Fruit fly (Drosophila melanogaster) whole organism, embryonic: ENCODE data around the gene CG7512.
A peak's percentile ranks its signal among the peaks of the same experiment; 100 is the strongest.

ENCODE experiments used
- Abd-B ChIP-seq: fragments of 200-800 bp; sonication (Bioruptor generic); optimal IDR thresholded peaks from 2 replicates; lab custom pipeline; 2018; ENCODE audit warnings: missing biosample characterization, mild to moderate bottlenecking, missing genetic modification characterization, moderate library complexity
- Ada2b ChIP-seq: fragments of 200-800 bp; sonication (Bioruptor generic); IDR thresholded peaks from 2 replicates; pipeline ENCODE4 v1.3.6; 2022; ENCODE audit warnings: missing biosample characterization, missing genetic modification characterization
- Aef1 ChIP-seq: fragments of 200-800 bp; sonication (Bioruptor generic); IDR thresholded peaks from 3 replicates; pipeline ENCODE4 v1.3.6; 2022; ENCODE audit warnings: missing biosample characterization, missing genetic modification characterization
- B-H1 ChIP-seq: fragments of 200-800 bp; sonication (Bioruptor generic); IDR thresholded peaks from 3 replicates; pipeline ENCODE4 v1.3.6; 2022; ENCODE audit warnings: missing biosample characterization, missing genetic modification characterization
- CG11093 ChIP-seq: fragments of 200-800 bp; sonication (Bioruptor generic); IDR thresholded peaks from 3 replicates; pipeline ENCODE4 v1.3.6; 2022; ENCODE audit warnings: missing biosample characterization, missing genetic modification characterization
- CG11247 ChIP-seq: fragments of 200-800 bp; sonication (Bioruptor generic); IDR thresholded peaks from 2 replicates; pipeline ENCODE4 v1.3.6; 2022; ENCODE audit warnings: missing biosample characterization, missing genetic modification characterization
- CG12236 ChIP-seq: fragments of 200-800 bp; sonication (Bioruptor generic); optimal IDR thresholded peaks from 2 replicates; lab custom pipeline; 2016; ENCODE audit warnings: missing biosample characterization, missing genetic modification characterization
- CG12299 ChIP-seq: fragments of 200-800 bp; sonication (Bioruptor generic); optimal IDR thresholded peaks from 2 replicates; lab custom pipeline; 2018; ENCODE audit warnings: missing biosample characterization, mild to moderate bottlenecking, missing genetic modification characterization
- CG1233 ChIP-seq: fragments of 200-800 bp; sonication (Bioruptor generic); optimal IDR thresholded peaks from 4 replicates; lab custom pipeline; 2018; ENCODE audit warnings: missing biosample characterization, mild to moderate bottlenecking, missing genetic modification characterization
- CG12391 ChIP-seq: fragments of 200-800 bp; sonication (Bioruptor generic); optimal IDR thresholded peaks from 3 replicates; lab custom pipeline; 2018; ENCODE audit warnings: missing biosample characterization, mild to moderate bottlenecking, missing genetic modification characterization, moderate library complexity
- CG12942 ChIP-seq: fragments of 200-800 bp; sonication (Bioruptor generic); optimal IDR thresholded peaks from 3 replicates; lab custom pipeline; 2016; ENCODE audit warnings: missing biosample characterization, missing genetic modification characterization
- CG1603 ChIP-seq: fragments of 200-800 bp; sonication (Bioruptor generic); optimal IDR thresholded peaks from 2 replicates; lab custom pipeline; 2019; ENCODE audit warnings: missing biosample characterization, mild to moderate bottlenecking, missing genetic modification characterization, moderate library complexity
- CG17612 ChIP-seq: fragments of 200-800 bp; sonication (Bioruptor generic); IDR thresholded peaks from 2 replicates; pipeline ENCODE4 v1.3.6; 2022; ENCODE audit warnings: missing biosample characterization, missing genetic modification characterization
- CG33213 ChIP-seq: fragments of 200-800 bp; sonication (Bioruptor generic); optimal IDR thresholded peaks from 3 replicates; lab custom pipeline; 2016; ENCODE audit warnings: missing biosample characterization, missing genetic modification characterization
- CG33557 ChIP-seq: fragments of 200-800 bp; sonication (Bioruptor generic); optimal IDR thresholded peaks from 2 replicates; lab custom pipeline; 2019; ENCODE audit warnings: missing biosample characterization, mild to moderate bottlenecking, missing genetic modification characterization, moderate library complexity
- CG3726 ChIP-seq: fragments of 200-800 bp; sonication (Bioruptor generic); IDR thresholded peaks from 3 replicates; pipeline ENCODE4, ENCODE4 v1.3.6; 2022; ENCODE audit warnings: missing biosample characterization, missing genetic modification characterization
- CG5245 ChIP-seq: fragments of 200-800 bp; sonication (Bioruptor generic); optimal IDR thresholded peaks from 3 replicates; lab custom pipeline; 2016; ENCODE audit warnings: missing biosample characterization, missing genetic modification characterization
- CG9932 ChIP-seq: fragments of 200-800 bp; sonication (Bioruptor generic); IDR thresholded peaks from 2 replicates; pipeline ENCODE4 v1.3.6; 2022; ENCODE audit warnings: missing biosample characterization, missing genetic modification characterization
- CHES-1-like ChIP-seq: fragments of 200-800 bp; sonication (Bioruptor generic); optimal IDR thresholded peaks from 2 replicates; lab custom pipeline; 2016; ENCODE audit warnings: missing biosample characterization, missing genetic modification characterization
- CkIIα-i1 ChIP-seq: fragments of 200-800 bp; sonication (Bioruptor generic); IDR thresholded peaks from 2 replicates; pipeline ENCODE4 v1.3.6; 2022; ENCODE audit warnings: missing biosample characterization, missing genetic modification characterization
- D19A ChIP-seq: fragments of 200-800 bp; optimal IDR thresholded peaks from 3 replicates; lab custom pipeline; 2019; ENCODE audit warnings: missing biosample characterization, mild to moderate bottlenecking, missing genetic modification characterization, moderate library complexity
- D19B ChIP-seq: fragments of 200-800 bp; sonication (Bioruptor generic); optimal IDR thresholded peaks from 2 replicates; lab custom pipeline; 2017; ENCODE audit warnings: missing biosample characterization, mild to moderate bottlenecking, missing genetic modification characterization
- Elba2 ChIP-seq: fragments of 200-800 bp; sonication (Bioruptor generic); optimal IDR thresholded peaks from 3 replicates; lab custom pipeline; 2016; ENCODE audit warnings: missing biosample characterization, missing genetic modification characterization
- Fer2 ChIP-seq: fragments of 200-800 bp; sonication (Bioruptor generic); optimal IDR thresholded peaks from 2 replicates; lab custom pipeline; 2018; ENCODE audit warnings: missing biosample characterization, mild to moderate bottlenecking, missing genetic modification characterization, moderate library complexity
- HLHmδ ChIP-seq: fragments of 200-800 bp; sonication (Bioruptor generic); optimal IDR thresholded peaks from 2 replicates; lab custom pipeline; 2018; ENCODE audit warnings: missing biosample characterization, mild to moderate bottlenecking, missing genetic modification characterization, moderate library complexity
- Hr78 ChIP-seq, 2 experiments: fragments of 200-800 bp in 1 of 2; fragments of >200 bp in 1 of 2; sonication (Bioruptor generic) in 1 of 2; optimal IDR thresholded peaks; 2 replicates each; lab custom pipeline; 2017 to 2019; ENCODE audit warnings: missing biosample characterization in 2 of 2, missing genetic modification characterization in 2 of 2, mild to moderate bottlenecking in 1 of 2, moderate library complexity in 1 of 2
- Lhr ChIP-seq: fragments of 200-800 bp; sonication (Bioruptor generic); optimal IDR thresholded peaks from 3 replicates; lab custom pipeline; 2017; ENCODE audit warnings: mild to moderate bottlenecking, missing biosample characterization, missing genetic modification reagents, missing genetic modification characterization
- NC2β ChIP-seq: fragments of 200-800 bp; sonication (Bioruptor generic); optimal IDR thresholded peaks from 2 replicates; lab custom pipeline; 2016; ENCODE audit warnings: missing biosample characterization, missing genetic modification characterization
- Nf-YA ChIP-seq: fragments of 200-800 bp; sonication (Bioruptor generic); IDR thresholded peaks from 2 replicates; pipeline ENCODE4 v1.3.6; 2022; ENCODE audit warnings: missing biosample characterization, missing genetic modification characterization
- Oli ChIP-seq: fragments of 200-800 bp; sonication (Bioruptor generic); optimal IDR thresholded peaks from 2 replicates; lab custom pipeline; 2018; ENCODE audit warnings: missing biosample characterization, mild to moderate bottlenecking, missing genetic modification characterization, moderate library complexity
- Optix ChIP-seq: fragments of 200-800 bp; sonication (Bioruptor generic); IDR thresholded peaks from 3 replicates; pipeline ENCODE4 v1.3.6; 2022; ENCODE audit warnings: missing biosample characterization, missing genetic modification characterization
- Sry-δ ChIP-seq: fragments of 200-800 bp; sonication (Bioruptor generic); optimal IDR thresholded peaks from 2 replicates; lab custom pipeline; 2016; ENCODE audit warnings: missing biosample characterization, missing genetic modification characterization
- Usf ChIP-seq: fragments of 200-800 bp; sonication (Bioruptor generic); optimal IDR thresholded peaks from 2 replicates; lab custom pipeline; 2017; ENCODE audit warnings: missing genotype, missing biosample characterization, missing genetic modification characterization
- ac ChIP-seq: fragments of 200-800 bp; sonication (Bioruptor generic); optimal IDR thresholded peaks from 3 replicates; lab custom pipeline; 2017; ENCODE audit warnings: missing biosample characterization, mild to moderate bottlenecking, missing genetic modification characterization
- ato ChIP-seq: fragments of 200-800 bp; sonication (Bioruptor generic); IDR thresholded peaks from 2 replicates; pipeline ENCODE4 v1.3.6; 2022; ENCODE audit warnings: missing biosample characterization, missing genetic modification characterization; ENCODE audit not compliant: partially characterized antibody
- fd3F ChIP-seq: fragments of 200-800 bp; sonication (Bioruptor generic); optimal IDR thresholded peaks from 2 replicates; lab custom pipeline; 2018; ENCODE audit warnings: missing biosample characterization, mild to moderate bottlenecking, missing genetic modification characterization, moderate library complexity
- grau ChIP-seq: fragments of 200-800 bp; optimal IDR thresholded peaks from 3 replicates; lab custom pipeline; 2019; ENCODE audit warnings: missing biosample characterization, mild to moderate bottlenecking, missing genetic modification characterization, moderate library complexity
- insv ChIP-seq, 2 experiments: fragments of 200-800 bp; sonication (Bioruptor generic); optimal IDR thresholded peaks; 3 replicates each; lab custom pipeline; 2016 to 2018; ENCODE audit warnings: missing biosample characterization in 2 of 2, missing genetic modification characterization in 2 of 2
- inv ChIP-seq: fragments of 200-800 bp; sonication (Bioruptor generic); IDR thresholded peaks from 2 replicates; pipeline ENCODE4 v1.3.6; 2022; ENCODE audit warnings: missing biosample characterization, missing genetic modification characterization; ENCODE audit not compliant: partially characterized antibody
- lab ChIP-seq: fragments of 200-800 bp; sonication (Bioruptor generic); optimal IDR thresholded peaks from 3 replicates; lab custom pipeline; 2017; ENCODE audit warnings: missing biosample characterization, missing genetic modification characterization, mild to moderate bottlenecking, moderate library complexity, missing genetic modification reagents
- odd ChIP-seq: fragments of 200-800 bp; sonication (Bioruptor generic); optimal IDR thresholded peaks from 2 replicates; lab custom pipeline; 2017; ENCODE audit warnings: missing biosample characterization, mild to moderate bottlenecking, missing genetic modification characterization
- pum ChIP-seq: fragments of 200-800 bp; sonication (Bioruptor generic); optimal IDR thresholded peaks from 2 replicates; lab custom pipeline; 2016; ENCODE audit warnings: missing biosample characterization, missing genetic modification characterization
- pzg ChIP-seq: fragments of 200-800 bp; sonication (Bioruptor generic); optimal IDR thresholded peaks from 3 replicates; lab custom pipeline; 2018; ENCODE audit warnings: missing biosample characterization, mild to moderate bottlenecking, missing genetic modification characterization, moderate library complexity
- sima ChIP-seq: fragments of 200-800 bp; sonication (Bioruptor generic); optimal IDR thresholded peaks from 2 replicates; lab custom pipeline; 2016; ENCODE audit warnings: missing biosample characterization, missing genetic modification characterization
- slp2 ChIP-seq: fragments of 200-800 bp; sonication (Bioruptor generic); optimal IDR thresholded peaks from 2 replicates; lab custom pipeline; 2016; ENCODE audit warnings: missing biosample characterization, missing genetic modification characterization
- tin ChIP-seq: fragments of 200-800 bp; sonication (Bioruptor generic); optimal IDR thresholded peaks from 3 replicates; lab custom pipeline; 2016; ENCODE audit warnings: missing biosample characterization, missing genetic modification characterization
- tx ChIP-seq: fragments of 200-800 bp; sonication (Bioruptor generic); optimal IDR thresholded peaks from 2 replicates; lab custom pipeline; 2016; ENCODE audit warnings: missing biosample characterization, missing genetic modification characterization
- yki ChIP-seq: fragments of >200 bp; optimal IDR thresholded peaks from 3 replicates; lab custom pipeline; 2018
- zen2 ChIP-seq: fragments of 200-800 bp; sonication (Bioruptor generic); IDR thresholded peaks from 3 replicates; pipeline ENCODE4 v1.3.6; 2022; ENCODE audit warnings: missing biosample characterization, missing genetic modification characterization; ENCODE audit not compliant: partially characterized antibody
- zf30C ChIP-seq: fragments of 200-800 bp; sonication (Bioruptor generic); optimal IDR thresholded peaks from 3 replicates; lab custom pipeline; 2018; ENCODE audit warnings: missing biosample characterization, mild to moderate bottlenecking, missing genetic modification characterization

Gene CG7512

DNA sequence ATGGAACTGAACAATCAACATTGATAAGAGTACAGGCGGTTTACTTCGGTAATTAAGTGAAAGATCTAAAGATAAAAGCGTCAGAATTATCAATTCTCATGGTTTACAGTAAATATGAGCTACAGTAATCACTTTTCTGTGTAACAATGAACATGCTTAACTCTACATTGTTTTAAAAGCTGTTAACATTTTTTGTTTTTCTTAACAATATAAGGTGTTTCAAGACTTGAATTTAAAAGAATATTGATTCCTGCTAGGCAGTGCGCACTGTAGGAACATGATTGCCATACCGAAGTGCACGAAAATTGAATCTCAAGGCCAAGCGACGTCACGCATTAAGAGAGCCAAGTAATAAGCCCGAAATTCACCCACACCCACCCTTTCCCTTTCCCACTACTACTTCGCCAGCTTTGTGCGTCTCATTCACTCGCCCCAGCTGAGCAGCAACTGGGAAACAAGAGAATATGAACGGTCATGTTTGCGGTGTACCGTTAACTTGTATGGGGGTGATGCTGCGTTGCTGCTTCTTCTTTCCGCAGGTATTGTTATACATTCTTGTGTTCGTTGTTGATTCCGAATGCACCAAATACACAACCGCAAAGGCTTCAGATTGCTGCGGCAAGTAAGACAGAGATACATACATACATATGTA is 22.2 kb upstream of the CG7512 start (continued):
- TF ChIP-seq Hr78 (GFP tag; optimal IDR thresholded peaks at IDR 0.05; lab: Kevin White, UChicago) = peak in 1 of 2 experiments; percentile 13
- TF ChIP-seq Aef1 (GFP tag; lab: Robert Waterston, UW) = peak; percentile 62
- no peak for TF ChIP-seq yki (lab: Kevin White, UChicago)
- TF ChIP-seq pzg (GFP tag; lab: Kevin White, UChicago) = no peak
- no peak for TF ChIP-seq inv (GFP tag; lab: Robert Waterston, UW)
- TF ChIP-seq tx = peak; percentile 30
- no peak for TF ChIP-seq CG12236 (GFP tag; lab: Kevin White, UChicago)
- TF ChIP-seq tin = peak; percentile 19
- no peak for TF ChIP-seq CG3726 (GFP tag; lab: Robert Waterston, UW)
- peak; percentile 38 for TF ChIP-seq CG1603 (tag; lab: Kevin White, UChicago)
- peak; percentile 15 for TF ChIP-seq D19A (tag; lab: Kevin White, UChicago)
- TF ChIP-seq CG17612 (GFP tag; lab: Robert Waterston, UW) = 0 out of 2 replicates have a peak, but pooled peaks have one; percentile 11
- TF ChIP-seq CG12942 (GFP tag; lab: Kevin White, UChicago) = peak; percentile 29
- no peak for TF ChIP-seq ato (GFP tag; lab: Robert Waterston, UW)
- peak; percentile 14 for TF ChIP-seq pum (GFP tag; lab: Kevin White, UChicago)
- TF ChIP-seq lab (GFP tag; lab: Kevin White, UChicago) = peak; percentile 82
- peak; percentile 54; the same call in 1 of the 2 replicates for TF ChIP-seq CG11247 (GFP tag; lab: Robert Waterston, UW)
- TF ChIP-seq D19B (GFP tag; lab: Kevin White, UChicago) = peak; percentile 51
- TF ChIP-seq CG1233 (GFP tag; lab: Kevin White, UChicago) = no peak
- no peak for TF ChIP-seq CG11093 (GFP tag; lab: Robert Waterston, UW)
- peak; percentile 54 for TF ChIP-seq CG12391 (tag; lab: Kevin White, UChicago)
- no peak for TF ChIP-seq CG33557 (GFP tag; lab: Kevin White, UChicago)
- peak; percentile 44 for TF ChIP-seq slp2 (GFP tag; lab: Kevin White, UChicago)
- peak; percentile 65 for TF ChIP-seq fd3F
- TF ChIP-seq insv (GFP tag; optimal IDR thresholded peaks at IDR 0.05; lab: Kevin White, UChicago) = no peak
- TF ChIP-seq sima (GFP tag; lab: Kevin White, UChicago) = no peak
- TF ChIP-seq zen2 (GFP tag; lab: Robert Waterston, UW) = no peak
- TF ChIP-seq NC2β (GFP tag; lab: Kevin White, UChicago) = no peak
- no peak for TF ChIP-seq CkIIα-i1 (GFP tag; lab: Robert Waterston, UW)
- no peak for TF ChIP-seq Elba2 (GFP tag; lab: Kevin White, UChicago)
- TF ChIP-seq CG9932 = peak; percentile 71
- peak; percentile 65; the same call in 2 of the 3 replicates for TF ChIP-seq B-H1
- TF ChIP-seq Lhr (GFP tag; lab: Kevin White, UChicago) = no peak
- no peak for TF ChIP-seq zf30C
- peak; percentile 1 for TF ChIP-seq CG33213 (GFP tag; lab: Kevin White, UChicago)
- no peak for TF ChIP-seq Fer2 (tag; lab: Kevin White, UChicago)
- TF ChIP-seq CHES-1-like (GFP tag; lab: Kevin White, UChicago) = peak; percentile 71
- TF ChIP-seq HLHmδ (GFP tag; lab: Kevin White, UChicago) = no peak
- TF ChIP-seq odd (GFP tag; lab: Kevin White, UChicago) = no peak
- TF ChIP-seq CG5245 (GFP tag; lab: Kevin White, UChicago) = peak; percentile 35
- no peak for TF ChIP-seq Optix (GFP tag; lab: Robert Waterston, UW)
- peak; percentile 73 for TF ChIP-seq Ada2b
- peak; percentile 39; the same call in 1 of the 2 replicates for TF ChIP-seq Nf-YA
- TF ChIP-seq ac (GFP tag; lab: Kevin White, UChicago) = no peak
- peak; percentile 96 for TF ChIP-seq grau
- TF ChIP-seq Sry-δ (GFP tag; lab: Kevin White, UChicago) = peak; percentile 25
- peak; percentile 37 for TF ChIP-seq Abd-B (GFP tag; lab: Kevin White, UChicago)
- peak; percentile 67 for TF ChIP-seq Oli (tag; lab: Kevin White, UChicago)
- TF ChIP-seq CG12299 (tag; lab: Kevin White, UChicago) = peak; percentile 9
- peak; percentile 47 for TF ChIP-seq Usf (GFP tag; lab: Kevin White, UChicago)
